Worm (Caenorhabditis elegans) whole organism, L3 larva: ENCODE data around the gene gcy-6.
A peak's percentile ranks its signal among the peaks of the same experiment; 100 is the strongest.

Experiments used
- aly-2 ChIP-seq: fragments of 150-350 bp; optimal IDR thresholded peaks from 2 replicates; lab custom pipeline; 2014; ENCODE audit warnings: missing biosample characterization, missing genetic modification characterization
- ama-1 ChIP-seq: fragments of 150-350 bp; optimal IDR thresholded peaks from 2 replicates; lab custom pipeline; 2018
- ceh-16 ChIP-seq: sonication (generic microtip); optimal IDR thresholded peaks from 2 replicates; lab custom pipeline; 2017; ENCODE audit warnings: missing biosample characterization, missing genetic modification characterization
- ceh-28 ChIP-seq: fragments of 150-350 bp; optimal IDR thresholded peaks from 2 replicates; lab custom pipeline; 2014; ENCODE audit warnings: missing biosample characterization, missing genetic modification reagents, missing genetic modification characterization
- elt-3 ChIP-seq, 3 experiments: fragments of 150-350 bp in 1 of 3; sonication (generic microtip) in 2 of 3; optimal IDR thresholded peaks; 2 replicates in 2 of 3; 4 replicates in 1 of 3; lab custom pipeline; 2014 to 2017; ENCODE audit warnings: missing biosample characterization in 3 of 3, missing genetic modification characterization in 3 of 3
- jun-1 ChIP-seq: fragments of 150-350 bp; optimal IDR thresholded peaks from 2 replicates; lab custom pipeline; 2014; ENCODE audit warnings: missing biosample characterization, missing genetic modification reagents, missing genetic modification characterization
- mdl-1 ChIP-seq: fragments of 150-350 bp; optimal IDR thresholded peaks from 2 replicates; lab custom pipeline; 2014; ENCODE audit warnings: missing biosample characterization, missing genetic modification characterization
- nhr-11 ChIP-seq: fragments of 150-350 bp; optimal IDR thresholded peaks from 2 replicates; lab custom pipeline; 2014; ENCODE audit warnings: missing biosample characterization, missing genetic modification characterization
- nhr-237 ChIP-seq: fragments of 150-350 bp; optimal IDR thresholded peaks from 2 replicates; lab custom pipeline; 2014; ENCODE audit warnings: missing biosample characterization, missing genetic modification characterization
- pha-4 ChIP-seq: fragments of 150-350 bp; optimal IDR thresholded peaks from 2 replicates; lab custom pipeline; 2014; ENCODE audit warnings: missing biosample characterization, missing genetic modification reagents, missing genetic modification characterization
- pqm-1 ChIP-seq: fragments of 150-350 bp; optimal IDR thresholded peaks from 2 replicates; lab custom pipeline; 2017; ENCODE audit warnings: missing biosample characterization, missing genetic modification characterization, inconsistent platforms
- snpc-4 ChIP-seq: fragments of 150-350 bp; optimal IDR thresholded peaks from 2 replicates; lab custom pipeline; 2014; ENCODE audit warnings: missing biosample characterization, missing genetic modification characterization
- ztf-11 ChIP-seq: fragments of 150-350 bp; optimal IDR thresholded peaks from 2 replicates; lab custom pipeline; 2014; ENCODE audit warnings: missing biosample characterization, missing genetic modification characterization

ce11 chrV:10328080-10328479, 14.2 kb upstream of the gcy-6 start:
- TF ChIP-seq nhr-237 (no peak), ceh-28 (tag; lab: Kevin White, UChicago) (no peak), pha-4 (tag; lab: Kevin White, UChicago) (peak; percentile 74), snpc-4 (tag; lab: Kevin White, UChicago) (no peak), nhr-11 (tag; lab: Kevin White, UChicago) (no peak), pqm-1 (no peak), jun-1 (no peak), ztf-11 (tag; lab: Kevin White, UChicago) (no peak), mdl-1 (tag; lab: Kevin White, UChicago) (no peak), ama-1 (lab: Kevin White, UChicago) (no peak), aly-2 (tag; lab: Kevin White, UChicago) (no peak), elt-3 (tag; optimal IDR thresholded peaks at IDR 0.05; lab: Kevin White, UChicago) (no peak), ceh-16 (tag; lab: Kevin White, UChicago) (no peak)
